Worm (Caenorhabditis elegans): ENCODE data around the gene M02D8.2.

Gene M02D8.2

ce11 chrX:8754285-8754795 is 14.9 kb downstream of the M02D8.2 start:
- no peak for TF ChIP-seq klf-2 (GFP tag; conservative IDR thresholded peaks at IDR 0.05)
- TF ChIP-seq flt-1 (GFP tag; IDR thresholded peaks at IDR 0.05): no peak
- TF ChIP-seq ref-1 (GFP tag; conservative IDR thresholded peaks at IDR 0.05): no peak
- TF ChIP-seq tab-1 (GFP tag; IDR thresholded peaks at IDR 0.05): no peak
- TF ChIP-seq cog-1 (tag; optimal IDR thresholded peaks at IDR 0.05): no peak
- TF ChIP-seq T22C8.4 (GFP tag; IDR thresholded peaks at IDR 0.05): no peak

DNA sequence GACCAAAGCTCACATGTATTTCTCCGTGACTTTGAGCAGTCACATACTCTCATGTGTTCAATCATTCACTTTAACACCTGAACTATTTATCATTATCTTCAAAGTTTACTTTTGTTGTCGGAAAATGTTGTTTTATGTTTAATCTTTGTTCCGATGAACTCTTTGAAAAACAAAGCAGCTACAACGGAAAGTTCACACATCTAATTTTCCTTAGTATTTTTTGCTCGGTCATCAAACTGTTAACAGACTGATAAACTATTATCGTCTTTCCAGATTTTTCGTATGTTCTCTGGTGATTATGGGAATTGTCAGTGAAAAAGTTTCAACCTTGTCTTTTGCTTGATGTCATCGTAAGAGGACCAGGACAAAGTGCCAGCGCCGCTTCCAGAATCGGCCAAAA is 16.5 kb downstream of the M02D8.2 start:
- TF ChIP-seq med-1 (GFP tag; optimal IDR thresholded peaks at IDR 0.05; ENCODE audit: insufficient read depth): no peak
- no peak for TF ChIP-seq cog-1 (tag; optimal IDR thresholded peaks at IDR 0.05)
- no peak for TF ChIP-seq tab-1 (GFP tag; IDR thresholded peaks at IDR 0.05)
- no peak for TF ChIP-seq T22C8.4 (GFP tag; IDR thresholded peaks at IDR 0.05)
- TF ChIP-seq ztf-29 (GFP tag; IDR thresholded peaks at IDR 0.05): no peak
- TF ChIP-seq ref-1 (GFP tag; conservative IDR thresholded peaks at IDR 0.05): no peak
- TF ChIP-seq ztf-23 (GFP tag; IDR thresholded peaks at IDR 0.05): no peak

ce11 chrX:8761060-8761459 is 21.6 kb downstream of the M02D8.2 start:
- TF ChIP-seq ztf-29 (GFP tag; IDR thresholded peaks at IDR 0.05): no peak
- no peak for TF ChIP-seq ref-1 (GFP tag; conservative IDR thresholded peaks at IDR 0.05)
- no peak for TF ChIP-seq cog-1 (tag; optimal IDR thresholded peaks at IDR 0.05)
- no peak for TF ChIP-seq T22C8.4 (GFP tag; IDR thresholded peaks at IDR 0.05)
- TF ChIP-seq ztf-23 (GFP tag; IDR thresholded peaks at IDR 0.05): no peak
- no peak for TF ChIP-seq flt-1 (GFP tag; IDR thresholded peaks at IDR 0.05)

- TF ChIP-seq klf-2 (GFP tag; conservative IDR thresholded peaks at IDR 0.05): no peak
- TF ChIP-seq med-1 (GFP tag; optimal IDR thresholded peaks at IDR 0.05; ENCODE audit: insufficient read depth): no peak
- no peak for TF ChIP-seq ztf-23 (GFP tag; IDR thresholded peaks at IDR 0.05)
- no peak for TF ChIP-seq T22C8.4 (GFP tag; IDR thresholded peaks at IDR 0.05)
- TF ChIP-seq flt-1 (GFP tag; IDR thresholded peaks at IDR 0.05): no peak
- TF ChIP-seq cog-1 (tag; optimal IDR thresholded peaks at IDR 0.05): no peak
- TF ChIP-seq ref-1 (GFP tag; conservative IDR thresholded peaks at IDR 0.05): no peak
- no peak for TF ChIP-seq ztf-29 (GFP tag; IDR thresholded peaks at IDR 0.05)
- no peak for TF ChIP-seq tab-1 (GFP tag; IDR thresholded peaks at IDR 0.05)
Observed at ce11 chrX:8761497-8761896, 22.0 kb downstream of the M02D8.2 start, which contains the start of gene M02D8.5. Gene M02D8.5 (minus strand): TSS chrX:8761597.

DNA sequence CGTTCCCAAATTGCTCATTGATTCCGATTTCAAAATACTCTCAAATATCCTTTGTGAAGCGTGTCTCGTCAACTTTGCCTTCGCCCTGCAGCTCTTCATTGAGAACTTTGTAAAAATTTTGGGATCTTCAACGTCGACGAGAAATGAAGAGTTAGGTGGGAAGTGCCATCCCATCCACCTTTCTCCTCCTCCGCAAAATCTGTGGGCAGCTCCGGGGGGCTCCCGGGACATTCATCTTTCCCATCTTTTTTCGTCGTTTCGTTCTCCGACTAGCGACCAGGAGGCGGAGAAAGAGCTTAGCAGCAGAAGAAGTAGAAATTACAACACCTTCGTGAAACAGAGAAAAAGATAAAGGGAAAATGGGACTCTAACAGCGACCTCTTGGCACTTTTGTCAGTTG is 23.5 kb downstream of the M02D8.2 start:
- TF ChIP-seq med-1 (GFP tag; optimal IDR thresholded peaks at IDR 0.05; ENCODE audit: insufficient read depth): no peak
- no peak for TF ChIP-seq ztf-29 (GFP tag; IDR thresholded peaks at IDR 0.05)
- no peak for TF ChIP-seq ztf-23 (GFP tag; IDR thresholded peaks at IDR 0.05)
- TF ChIP-seq tab-1 (GFP tag; IDR thresholded peaks at IDR 0.05): no peak
- no peak for TF ChIP-seq T22C8.4 (GFP tag; IDR thresholded peaks at IDR 0.05)
- TF ChIP-seq klf-2 (GFP tag; conservative IDR thresholded peaks at IDR 0.05): no peak
- TF ChIP-seq flt-1 (GFP tag; IDR thresholded peaks at IDR 0.05): no peak
- TF ChIP-seq ref-1 (GFP tag; conservative IDR thresholded peaks at IDR 0.05): no peak
- no peak for TF ChIP-seq cog-1 (tag; optimal IDR thresholded peaks at IDR 0.05)

DNA sequence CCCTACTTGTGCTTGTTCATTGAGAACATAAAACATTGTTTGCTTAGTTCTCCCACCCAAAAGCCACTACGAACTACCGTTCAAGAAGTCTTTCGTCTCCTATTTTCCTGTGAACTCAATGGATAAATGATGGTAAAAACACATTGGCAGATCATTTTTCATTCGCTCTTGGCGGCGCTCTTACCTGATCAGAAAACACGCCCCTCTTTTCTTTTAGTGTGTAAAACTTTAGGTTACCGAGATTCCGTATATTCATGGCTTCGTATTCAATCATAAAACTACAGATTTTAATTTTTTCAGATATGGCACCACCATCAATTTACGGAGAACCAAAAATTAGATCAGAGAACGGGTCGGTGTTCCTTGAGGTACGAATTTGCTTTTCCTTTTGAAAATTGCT is 24.1 kb downstream of the M02D8.2 start, which contains the start of gene zig-12:
Gene zig-12, plus strand, starts transcription at position 301 of the 400 bp plus-strand sequence.
- TF ChIP-seq ztf-23 (GFP tag; IDR thresholded peaks at IDR 0.05) (no peak), ref-1 (GFP tag; conservative IDR thresholded peaks at IDR 0.05) (no peak), cog-1 (tag; optimal IDR thresholded peaks at IDR 0.05) (no peak), tab-1 (GFP tag; IDR thresholded peaks at IDR 0.05) (no peak), ztf-29 (GFP tag; IDR thresholded peaks at IDR 0.05) (no peak), klf-2 (GFP tag; conservative IDR thresholded peaks at IDR 0.05) (no peak), flt-1 (GFP tag; IDR thresholded peaks at IDR 0.05) (no peak), med-1 (GFP tag; optimal IDR thresholded peaks at IDR 0.05; ENCODE audit: insufficient read depth) (no peak), T22C8.4 (GFP tag; IDR thresholded peaks at IDR 0.05) (no peak)

ce11 chrX:8764044-8764443 is 24.6 kb downstream of the M02D8.2 start:
- no peak for TF ChIP-seq ztf-29 (GFP tag; IDR thresholded peaks at IDR 0.05)
- TF ChIP-seq klf-2 (GFP tag; conservative IDR thresholded peaks at IDR 0.05): no peak
- no peak for TF ChIP-seq cog-1 (tag; optimal IDR thresholded peaks at IDR 0.05)
- TF ChIP-seq flt-1 (GFP tag; IDR thresholded peaks at IDR 0.05): no peak

DNA sequence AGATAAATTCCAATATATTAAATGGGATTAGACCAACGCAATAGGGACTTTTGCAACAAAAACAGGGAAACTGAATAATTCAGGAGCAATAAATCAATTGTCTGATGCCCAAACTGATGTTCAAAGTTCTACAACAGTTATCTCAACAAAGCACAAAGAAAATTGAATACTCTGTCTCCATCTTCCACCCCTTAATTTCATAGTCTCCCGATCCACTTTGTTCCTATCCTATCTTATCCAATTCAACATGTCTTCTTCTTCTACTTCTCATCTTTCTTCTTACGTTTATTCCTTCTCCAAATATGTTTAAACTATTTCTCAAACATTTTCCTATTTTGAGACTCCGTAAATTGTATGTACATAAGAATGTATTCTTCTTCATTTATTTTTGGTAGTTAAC is 30.8 kb downstream of the M02D8.2 start:
- no peak for TF ChIP-seq klf-2 (GFP tag; conservative IDR thresholded peaks at IDR 0.05)
- TF ChIP-seq ref-1 (GFP tag; conservative IDR thresholded peaks at IDR 0.05): no peak
- TF ChIP-seq cog-1 (tag; optimal IDR thresholded peaks at IDR 0.05): no peak
- no peak for TF ChIP-seq ztf-23 (GFP tag; IDR thresholded peaks at IDR 0.05)
- TF ChIP-seq med-1 (GFP tag; optimal IDR thresholded peaks at IDR 0.05; ENCODE audit: insufficient read depth): no peak
- no peak for TF ChIP-seq tab-1 (GFP tag; IDR thresholded peaks at IDR 0.05)
- TF ChIP-seq ztf-29 (GFP tag; IDR thresholded peaks at IDR 0.05): no peak
- no peak for TF ChIP-seq T22C8.4 (GFP tag; IDR thresholded peaks at IDR 0.05)
- no peak for TF ChIP-seq flt-1 (GFP tag; IDR thresholded peaks at IDR 0.05)

- TF ChIP-seq med-1 (GFP tag; optimal IDR thresholded peaks at IDR 0.05; ENCODE audit: insufficient read depth): no peak
- no peak for TF ChIP-seq ref-1 (GFP tag; conservative IDR thresholded peaks at IDR 0.05)
- no peak for TF ChIP-seq flt-1 (GFP tag; IDR thresholded peaks at IDR 0.05)
- TF ChIP-seq klf-2 (GFP tag; conservative IDR thresholded peaks at IDR 0.05): no peak
- no peak for TF ChIP-seq T22C8.4 (GFP tag; IDR thresholded peaks at IDR 0.05)
- no peak for TF ChIP-seq cog-1 (tag; optimal IDR thresholded peaks at IDR 0.05)
- no peak for TF ChIP-seq tab-1 (GFP tag; IDR thresholded peaks at IDR 0.05)
- no peak for TF ChIP-seq ztf-23 (GFP tag; IDR thresholded peaks at IDR 0.05)
- no peak for TF ChIP-seq ztf-29 (GFP tag; IDR thresholded peaks at IDR 0.05)
Observed at ce11 chrX:8778558-8778957, 39.1 kb downstream of the M02D8.2 start, which contains the start of gene ZK721.4. Gene ZK721.4 (plus strand): TSS chrX:8778858.

- no peak for TF ChIP-seq med-1 (GFP tag; optimal IDR thresholded peaks at IDR 0.05; ENCODE audit: insufficient read depth)
- TF ChIP-seq flt-1 (GFP tag; IDR thresholded peaks at IDR 0.05): no peak
- TF ChIP-seq klf-2 (GFP tag; conservative IDR thresholded peaks at IDR 0.05): no peak
- TF ChIP-seq cog-1 (tag; optimal IDR thresholded peaks at IDR 0.05): no peak
- no peak for TF ChIP-seq ztf-23 (GFP tag; IDR thresholded peaks at IDR 0.05)
- TF ChIP-seq ztf-29 (GFP tag; IDR thresholded peaks at IDR 0.05): no peak
- TF ChIP-seq T22C8.4 (GFP tag; IDR thresholded peaks at IDR 0.05): no peak
- TF ChIP-seq ref-1 (GFP tag; conservative IDR thresholded peaks at IDR 0.05): no peak
- no peak for TF ChIP-seq tab-1 (GFP tag; IDR thresholded peaks at IDR 0.05)
Observed at ce11 chrX:8784234-8784633, 44.8 kb downstream of the M02D8.2 start, which contains the start of gene ZK721.3. Gene ZK721.3 (plus strand): TSS chrX:8784534.
